Fruit fly (Drosophila melanogaster) whole organism, embryonic: ENCODE data around the gene tsh.

Experiments used
- Ada2b ChIP-seq: fragments of 200-800 bp; sonication (Bioruptor generic); IDR thresholded peaks from 2 replicates; pipeline ENCODE4 v1.3.6; 2022; ENCODE audit warnings: missing biosample characterization, missing genetic modification characterization
- Atf3 ChIP-seq: fragments of 200-800 bp; sonication (Bioruptor generic); optimal IDR thresholded peaks from 3 replicates; lab custom pipeline; 2016; ENCODE audit warnings: missing biosample characterization, missing genetic modification characterization
- CG1233 ChIP-seq: fragments of 200-800 bp; sonication (Bioruptor generic); optimal IDR thresholded peaks from 4 replicates; lab custom pipeline; 2018; ENCODE audit warnings: missing biosample characterization, mild to moderate bottlenecking, missing genetic modification characterization
- CG17186 ChIP-seq: fragments of 200-800 bp; sonication (Bioruptor generic); optimal IDR thresholded peaks from 3 replicates; lab custom pipeline; 2017; ENCODE audit warnings: missing biosample characterization, missing genetic modification reagents, missing genetic modification characterization
- CG18764 ChIP-seq: fragments of 200-800 bp; sonication (Bioruptor generic); optimal IDR thresholded peaks from 3 replicates; lab custom pipeline; 2016; ENCODE audit warnings: missing biosample characterization, missing genetic modification characterization
- CG2129 ChIP-seq: fragments of 200-800 bp; sonication (Bioruptor generic); IDR thresholded peaks from 2 replicates; pipeline ENCODE4 v1.3.6; 2022; ENCODE audit warnings: missing biosample characterization, missing genetic modification characterization; ENCODE audit not compliant: partially characterized antibody
- CG2875 ChIP-seq: fragments of 200-800 bp; sonication (Bioruptor generic); optimal IDR thresholded peaks from 2 replicates; lab custom pipeline; 2017; ENCODE audit warnings: missing biosample characterization, mild to moderate bottlenecking, missing genetic modification characterization, missing genetic modification reagents
- CG34224 ChIP-seq: fragments of 200-800 bp; sonication (Bioruptor generic); IDR thresholded peaks from 3 replicates; pipeline ENCODE4 v1.3.6; 2022; ENCODE audit warnings: missing biosample characterization, missing genetic modification characterization; ENCODE audit not compliant: partially characterized antibody
- CG43689 ChIP-seq: fragments of 200-800 bp; sonication (Bioruptor generic); IDR thresholded peaks from 2 replicates; pipeline ENCODE4 v1.3.6; 2022; ENCODE audit warnings: missing biosample characterization, missing genetic modification characterization
- CG4730 ChIP-seq: fragments of 200-800 bp; sonication (Bioruptor generic); IDR thresholded peaks from 2 replicates; pipeline ENCODE4 v1.3.6; 2022; ENCODE audit warnings: missing biosample characterization, missing genetic modification characterization
- CG6175 ChIP-seq: fragments of 200-800 bp; sonication (Bioruptor generic); IDR thresholded peaks from 3 replicates; pipeline ENCODE4 v1.3.6; 2022; ENCODE audit warnings: missing biosample characterization, missing genetic modification characterization
- CG6683 ChIP-seq: fragments of 200-800 bp; sonication (Bioruptor generic); optimal IDR thresholded peaks from 2 replicates; lab custom pipeline; 2017; ENCODE audit warnings: missing biosample characterization, mild to moderate bottlenecking, missing genetic modification characterization, missing genetic modification reagents
- CG6689 ChIP-seq: fragments of 200-800 bp; sonication (Bioruptor generic); IDR thresholded peaks from 2 replicates; pipeline ENCODE4 v1.3.6; 2022; ENCODE audit warnings: missing biosample characterization, missing genetic modification characterization
- CG8290 ChIP-seq, 3 experiments: fragments of 200-800 bp; sonication (Bioruptor generic); optimal IDR thresholded peaks; 2 replicates each; lab custom pipeline; 2016 to 2019; ENCODE audit warnings: missing biosample characterization in 3 of 3, missing genetic modification characterization in 3 of 3, mild to moderate bottlenecking in 2 of 3, moderate library complexity in 1 of 3
- CG9215 ChIP-seq: fragments of 200-800 bp; sonication (Bioruptor generic); IDR thresholded peaks from 2 replicates; pipeline ENCODE4 v1.3.6; 2022; ENCODE audit warnings: missing biosample characterization, missing genetic modification characterization
- CG9876 ChIP-seq: fragments of 200-800 bp; sonication (Bioruptor generic); optimal IDR thresholded peaks from 2 replicates; lab custom pipeline; 2016; ENCODE audit warnings: missing biosample characterization, missing genetic modification characterization
- CoRest ChIP-seq: fragments of 200-800 bp; sonication (Bioruptor generic); optimal IDR thresholded peaks from 3 replicates; lab custom pipeline; 2018; ENCODE audit warnings: missing biosample characterization, mild to moderate bottlenecking, missing genetic modification characterization, moderate library complexity
- Dip2 ChIP-seq: fragments of 200-800 bp; sonication (Bioruptor generic); IDR thresholded peaks from 2 replicates; pipeline ENCODE4 v1.3.6; 2022; ENCODE audit warnings: missing biosample characterization, missing genetic modification characterization
- Dll ChIP-seq: fragments of 200-800 bp; sonication (Bioruptor generic); IDR thresholded peaks from 4 replicates; pipeline ENCODE4 v1.3.6; 2022; ENCODE audit warnings: missing biosample characterization, missing genetic modification characterization; ENCODE audit not compliant: partially characterized antibody
- Dp ChIP-seq: fragments of 200-800 bp; sonication (Bioruptor generic); optimal IDR thresholded peaks from 2 replicates; lab custom pipeline; 2018; ENCODE audit warnings: missing biosample characterization, mild to moderate bottlenecking, missing genetic modification characterization, moderate library complexity
- E2f2 ChIP-seq: fragments of 200-800 bp; sonication (Bioruptor generic); IDR thresholded peaks from 2 replicates; pipeline ENCODE4 v1.3.6; 2022; ENCODE audit warnings: missing biosample characterization, missing genetic modification characterization
- Eip74EF ChIP-seq, 2 experiments: fragments of 200-800 bp in 1 of 2; fragments of >200 bp in 1 of 2; sonication (Bioruptor generic) in 1 of 2; optimal IDR thresholded peaks; 2 replicates each; lab custom pipeline; 2017 to 2019; ENCODE audit warnings: missing biosample characterization in 2 of 2, missing genetic modification characterization in 2 of 2, mild to moderate bottlenecking in 1 of 2, moderate library complexity in 1 of 2
- H15 ChIP-seq: fragments of 200-800 bp; sonication (Bioruptor generic); IDR thresholded peaks from 3 replicates; pipeline ENCODE4 v1.3.6; 2022; ENCODE audit warnings: missing biosample characterization, missing genetic modification characterization
- HLH3B ChIP-seq: fragments of 200-800 bp; sonication (Bioruptor generic); IDR thresholded peaks from 2 replicates; pipeline ENCODE4 v1.3.6; 2022; ENCODE audit warnings: missing biosample characterization, missing genetic modification characterization
- Hey ChIP-seq: fragments of 200-800 bp; sonication (Bioruptor generic); optimal IDR thresholded peaks from 3 replicates; lab custom pipeline; 2018; ENCODE audit warnings: missing biosample characterization, mild to moderate bottlenecking, missing genetic modification characterization
- HmgD ChIP-seq: fragments of 200-800 bp; sonication (Bioruptor generic); optimal IDR thresholded peaks from 3 replicates; lab custom pipeline; 2016; ENCODE audit warnings: missing biosample characterization, missing genetic modification characterization
- HmgZ ChIP-seq: fragments of 200-800 bp; sonication (Bioruptor generic); optimal IDR thresholded peaks from 2 replicates; lab custom pipeline; 2018; ENCODE audit warnings: missing biosample characterization, mild to moderate bottlenecking, missing genetic modification characterization
- Pdp1 ChIP-seq, 2 experiments: fragments of 200-800 bp; sonication (Bioruptor generic); optimal IDR thresholded peaks; 3 replicates each; lab custom pipeline; 2016; ENCODE audit warnings: missing biosample characterization in 2 of 2, missing genetic modification characterization in 2 of 2, mild to moderate bottlenecking in 1 of 2, moderate library complexity in 1 of 2
- Six4 ChIP-seq: fragments of 200-800 bp; sonication (Bioruptor generic); optimal IDR thresholded peaks from 2 replicates; lab custom pipeline; 2016; ENCODE audit warnings: missing biosample characterization, missing genetic modification characterization
- Usf ChIP-seq: fragments of 200-800 bp; sonication (Bioruptor generic); optimal IDR thresholded peaks from 2 replicates; lab custom pipeline; 2017; ENCODE audit warnings: missing genotype, missing biosample characterization, missing genetic modification characterization
- YL-1 ChIP-seq: fragments of 200-800 bp; sonication (Bioruptor generic); optimal IDR thresholded peaks from 3 replicates; lab custom pipeline; 2017; ENCODE audit warnings: missing biosample characterization, mild to moderate bottlenecking, missing genetic modification characterization
- ap ChIP-seq: fragments of 200-800 bp; sonication (Bioruptor generic); IDR thresholded peaks from 2 replicates; pipeline ENCODE4 v1.3.6; 2022; ENCODE audit warnings: missing biosample characterization, missing genetic modification characterization
- bowl ChIP-seq: fragments of 200-800 bp; sonication (Bioruptor generic); IDR thresholded peaks from 2 replicates; pipeline ENCODE4 v1.3.6; 2022; ENCODE audit warnings: missing biosample characterization, missing genetic modification characterization
- cato ChIP-seq: fragments of 200-800 bp; sonication (Bioruptor generic); optimal IDR thresholded peaks from 2 replicates; lab custom pipeline; 2016; ENCODE audit warnings: missing biosample characterization, missing genetic modification characterization, borderline replicate concordance
- corto ChIP-seq: fragments of 200-800 bp; sonication (Bioruptor generic); optimal IDR thresholded peaks from 2 replicates; lab custom pipeline; 2016; ENCODE audit warnings: missing biosample characterization, mild to moderate bottlenecking, missing genetic modification characterization, moderate library complexity
- crol ChIP-seq: fragments of 200-800 bp; sonication (Bioruptor generic); IDR thresholded peaks from 2 replicates; pipeline ENCODE4 v1.3.6; 2022; ENCODE audit warnings: missing biosample characterization, missing genetic modification characterization
- ems ChIP-seq: fragments of 200-800 bp; sonication (Bioruptor generic); optimal IDR thresholded peaks from 3 replicates; lab custom pipeline; 2016; ENCODE audit warnings: missing biosample characterization, missing genetic modification characterization
- ewg ChIP-seq: fragments of 200-800 bp; sonication (Bioruptor generic); optimal IDR thresholded peaks from 3 replicates; lab custom pipeline; 2017; ENCODE audit warnings: mild to moderate bottlenecking, missing biosample characterization, missing genetic modification reagents, missing genetic modification characterization
- fu2 ChIP-seq: fragments of 200-800 bp; sonication (Bioruptor generic); optimal IDR thresholded peaks from 2 replicates; lab custom pipeline; 2016; ENCODE audit warnings: missing biosample characterization, missing genetic modification characterization
- insv ChIP-seq, 2 experiments: fragments of 200-800 bp; sonication (Bioruptor generic); optimal IDR thresholded peaks; 3 replicates each; lab custom pipeline; 2016 to 2018; ENCODE audit warnings: missing biosample characterization in 2 of 2, missing genetic modification characterization in 2 of 2
- knrl ChIP-seq: fragments of 200-800 bp; sonication (Bioruptor generic); IDR thresholded peaks from 3 replicates; pipeline ENCODE4 v1.3.6; 2022; ENCODE audit warnings: missing biosample characterization, missing genetic modification characterization; ENCODE audit not compliant: partially characterized antibody
- mam ChIP-seq: fragments of 200-800 bp; sonication (Bioruptor generic); optimal IDR thresholded peaks from 3 replicates; lab custom pipeline; 2016; ENCODE audit warnings: missing biosample characterization, missing genetic modification characterization
- pfk ChIP-seq: fragments of 200-800 bp; sonication (Bioruptor generic); optimal IDR thresholded peaks from 2 replicates; lab custom pipeline; 2018; ENCODE audit warnings: missing biosample characterization, mild to moderate bottlenecking, missing genetic modification characterization, moderate library complexity
- psq ChIP-seq: fragments of 200-800 bp; sonication (Bioruptor generic); optimal IDR thresholded peaks from 2 replicates; lab custom pipeline; 2017; ENCODE audit warnings: missing biosample characterization, missing genetic modification characterization
- schlank ChIP-seq: fragments of 200-800 bp; sonication (Bioruptor generic); optimal IDR thresholded peaks from 2 replicates; lab custom pipeline; 2018; ENCODE audit warnings: missing biosample characterization, mild to moderate bottlenecking, missing genetic modification characterization
- sisA ChIP-seq: fragments of 200-800 bp; sonication (Bioruptor generic); IDR thresholded peaks from 2 replicates; pipeline ENCODE4 v1.3.6; 2022; ENCODE audit warnings: missing biosample characterization, missing genetic modification characterization
- ssp ChIP-seq: fragments of 200-800 bp; sonication (Bioruptor generic); IDR thresholded peaks from 2 replicates; pipeline ENCODE4 v1.3.6; 2022; ENCODE audit warnings: missing biosample characterization, missing genetic modification characterization
- tup ChIP-seq: fragments of 200-800 bp; sonication (Bioruptor generic); optimal IDR thresholded peaks from 2 replicates; lab custom pipeline; 2016; ENCODE audit warnings: missing biosample characterization, mild to moderate bottlenecking, missing genetic modification characterization, moderate library complexity
- tx ChIP-seq: fragments of 200-800 bp; sonication (Bioruptor generic); optimal IDR thresholded peaks from 2 replicates; lab custom pipeline; 2016; ENCODE audit warnings: missing biosample characterization, missing genetic modification characterization
- vnd ChIP-seq: fragments of 200-800 bp; sonication (Bioruptor generic); IDR thresholded peaks from 3 replicates; pipeline ENCODE4 v1.3.6; 2022; ENCODE audit warnings: missing biosample characterization, missing genetic modification characterization; ENCODE audit not compliant: partially characterized antibody

tsh gene

dm6 chr2L:21786991-21787390, 41.4 kb upstream of the tsh start (continued):
- TF ChIP-seq ssp (GFP tag; lab: Robert Waterston, UW) (0 out of 2 replicates have a peak, but pooled peaks have one; percentile 25), CG2875 (GFP tag; lab: Kevin White, UChicago) (peak; percentile 23), H15 (GFP tag; lab: Robert Waterston, UW) (peak; percentile 51; the same call in 1 of the 3 replicates), knrl (GFP tag; lab: Robert Waterston, UW) (no peak), sisA (GFP tag; lab: Robert Waterston, UW) (peak; percentile 77), fu2 (GFP tag; lab: Kevin White, UChicago) (no peak), CG9215 (no peak), tx (no peak), bowl (GFP tag; lab: Robert Waterston, UW) (no peak), HLH3B (GFP tag; lab: Robert Waterston, UW) (peak; percentile 67), CG6689 (GFP tag; lab: Robert Waterston, UW) (peak; percentile 58), ap (no peak), tup (GFP tag; lab: Kevin White, UChicago) (peak; percentile 18), E2f2 (0 out of 2 replicates have a peak, but pooled peaks have one; percentile 27), Usf (GFP tag; lab: Kevin White, UChicago) (no peak), cato (GFP tag; lab: Kevin White, UChicago) (no peak), ewg (GFP tag; lab: Kevin White, UChicago) (peak; percentile 39), Atf3 (GFP tag; lab: Kevin White, UChicago) (peak; percentile 8), CoRest (tag; lab: Kevin White, UChicago) (peak; percentile 57), Hey (no peak), Dip2 (GFP tag; lab: Robert Waterston, UW) (no peak), CG17186 (GFP tag; lab: Kevin White, UChicago) (no peak), crol (no peak), Dp (GFP tag; lab: Kevin White, UChicago) (no peak), CG6175 (GFP tag; lab: Robert Waterston, UW) (no peak), pfk (no peak), CG18764 (GFP tag; lab: Kevin White, UChicago) (no peak), Dll (GFP tag; lab: Robert Waterston, UW) (no peak), CG6683 (GFP tag; lab: Kevin White, UChicago) (no peak), corto (no peak), CG43689 (no peak), schlank (no peak), mam (GFP tag; lab: Kevin White, UChicago) (peak; percentile 57), CG34224 (GFP tag; lab: Robert Waterston, UW) (no peak), HmgD (no peak), ems (GFP tag; lab: Kevin White, UChicago) (peak; percentile 40), HmgZ (tag; lab: Kevin White, UChicago) (no peak), Ada2b (peak; percentile 54), Six4 (peak; percentile 6), CG4730 (GFP tag; lab: Robert Waterston, UW) (0 out of 2 replicates have a peak, but pooled peaks have one; percentile 32), CG8290 (GFP tag; optimal IDR thresholded peaks at IDR 0.05; lab: Kevin White, UChicago) (no peak), CG8290 (tag; optimal IDR thresholded peaks at IDR 0.05; lab: Kevin White, UChicago) (peak in 1 of 2 experiments; percentile 54), CG2129 (GFP tag; lab: Robert Waterston, UW) (no peak), psq (GFP tag; lab: Kevin White, UChicago) (no peak), insv (GFP tag; optimal IDR thresholded peaks at IDR 0.05; lab: Kevin White, UChicago) (no peak), CG9876 (GFP tag; lab: Kevin White, UChicago) (no peak), vnd (GFP tag; lab: Robert Waterston, UW) (no peak), YL-1 (GFP tag; lab: Kevin White, UChicago) (no peak), Pdp1 (GFP tag; optimal IDR thresholded peaks at IDR 0.05; lab: Kevin White, UChicago) (peak in 1 of 2 experiments; percentile 16), CG1233 (peak; percentile 45), Eip74EF (GFP tag; optimal IDR thresholded peaks at IDR 0.05; lab: Kevin White, UChicago) (no peak)
